Worm (Caenorhabditis elegans) whole organism, L3 larva: Measurements from ENCODE around the gene col-89.

ENCODE experiments used
- ceh-16 ChIP-seq: sonication (generic microtip); optimal IDR thresholded peaks from 2 replicates; lab custom pipeline; 2017; ENCODE audit warnings: missing biosample characterization, missing genetic modification characterization
- mdl-1 ChIP-seq: fragments of 150-350 bp; optimal IDR thresholded peaks from 2 replicates; lab custom pipeline; 2014; ENCODE audit warnings: missing biosample characterization, missing genetic modification characterization

DNA sequence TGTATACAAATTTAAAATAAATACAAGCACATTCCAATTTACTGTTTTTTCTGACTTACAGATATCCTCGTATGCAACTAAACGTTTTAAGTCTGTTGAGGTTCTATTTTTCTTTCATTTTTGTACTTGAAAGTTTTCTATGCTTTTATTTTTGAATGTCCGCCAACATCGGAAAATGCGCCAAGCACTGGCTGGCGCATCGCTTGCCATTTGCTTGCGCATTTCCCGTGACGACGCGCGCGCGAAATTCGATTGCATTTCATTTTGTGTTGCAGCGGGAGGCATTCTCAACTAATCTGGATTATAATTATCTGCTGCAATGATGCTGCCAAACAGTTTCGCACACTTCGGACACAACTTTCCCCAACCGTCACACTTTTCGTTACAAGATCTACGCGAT is 9.1 kb downstream of the col-89 start, which contains the start of gene fbxl-2:
- TF ChIP-seq ceh-16 (tag; lab: Kevin White, UChicago) (no peak), mdl-1 (tag; lab: Kevin White, UChicago) (no peak)
